Fruit fly (Drosophila melanogaster) Kc167 (cell line): ENCODE results near the gene CG6638.

ENCODE experiments used
- h ChIP-seq: fragments of >200 bp; optimal IDR thresholded peaks from 3 replicates; lab custom pipeline; 2018; ENCODE audit warnings: missing external identifiers
- psq ChIP-seq: fragments of >200 bp; optimal IDR thresholded peaks from 2 replicates; lab custom pipeline; 2017; ENCODE audit warnings: missing external identifiers
- ttk ChIP-seq: sonication (Bioruptor generic); optimal IDR thresholded peaks from 2 replicates; lab custom pipeline; 2017; ENCODE audit warnings: missing external identifiers

- no peak for TF ChIP-seq h (lab: Kevin White, UChicago)
- no peak for TF ChIP-seq psq (lab: Kevin White, UChicago)
- no peak for TF ChIP-seq ttk (lab: Kevin White, UChicago)
Observed at dm6 chr3L:8580780-8581179, 4.9 kb upstream of the CG6638 start.
